Worm (Caenorhabditis elegans): ENCODE measurements around the gene lido-11.

ce11 chrII:2962531-2963164 lies 41.1 kb upstream of the lido-11 start:
- no peak for TF ChIP-seq W03F9.2 (tag; optimal IDR thresholded peaks at IDR 0.05)
- no peak for TF ChIP-seq dao-5 (tag; optimal IDR thresholded peaks at IDR 0.05)
- peak; percentile 67 for TF ChIP-seq him-1 (tag; optimal IDR thresholded peaks at IDR 0.05)

Measured in whole organism, L4/young adult.